Fruit fly (Drosophila melanogaster) whole organism, embryonic: ENCODE measurements around the gene CG31687.
A peak's percentile ranks its signal among the peaks of the same experiment; 100 is the strongest.

Experiments used
- Ada2b ChIP-seq: fragments of 200-800 bp; sonication (Bioruptor generic); IDR thresholded peaks from 2 replicates; pipeline ENCODE4 v1.3.6; 2022; ENCODE audit warnings: missing biosample characterization, missing genetic modification characterization
- Blimp-1 ChIP-seq: fragments of 200-800 bp; sonication (Bioruptor generic); optimal IDR thresholded peaks from 3 replicates; lab custom pipeline; 2018; ENCODE audit warnings: missing biosample characterization, missing genetic modification characterization, mild to moderate bottlenecking, moderate library complexity, missing genetic modification reagents
- Bteb2 ChIP-seq: fragments of 200-800 bp; sonication (Bioruptor generic); optimal IDR thresholded peaks from 2 replicates; lab custom pipeline; 2016; ENCODE audit warnings: missing biosample characterization, missing genetic modification characterization
- CG10209 ChIP-seq: fragments of 200-800 bp; sonication (Bioruptor generic); optimal IDR thresholded peaks from 3 replicates; lab custom pipeline; 2017; ENCODE audit warnings: missing biosample characterization, mild to moderate bottlenecking, missing genetic modification characterization, missing genetic modification reagents
- CG10543 ChIP-seq: fragments of 200-800 bp; sonication (Bioruptor generic); optimal IDR thresholded peaks from 3 replicates; lab custom pipeline; 2017; ENCODE audit warnings: missing biosample characterization, mild to moderate bottlenecking, missing genetic modification characterization, moderate library complexity
- CG12104 ChIP-seq: fragments of 200-800 bp; sonication (Bioruptor generic); optimal IDR thresholded peaks from 3 replicates; lab custom pipeline; 2016; ENCODE audit warnings: missing biosample characterization, missing genetic modification characterization
- CG12236 ChIP-seq: fragments of 200-800 bp; sonication (Bioruptor generic); optimal IDR thresholded peaks from 2 replicates; lab custom pipeline; 2016; ENCODE audit warnings: missing biosample characterization, missing genetic modification characterization
- CG12942 ChIP-seq: fragments of 200-800 bp; sonication (Bioruptor generic); optimal IDR thresholded peaks from 3 replicates; lab custom pipeline; 2016; ENCODE audit warnings: missing biosample characterization, missing genetic modification characterization
- CG13287 ChIP-seq: fragments of 200-800 bp; sonication (Bioruptor generic); IDR thresholded peaks from 2 replicates; pipeline ENCODE4 v1.3.6; 2022; ENCODE audit warnings: missing biosample characterization, missing genetic modification characterization; ENCODE audit not compliant: partially characterized antibody
- CG15696 ChIP-seq: fragments of 200-800 bp; sonication (Bioruptor generic); optimal IDR thresholded peaks from 2 replicates; lab custom pipeline; 2019; ENCODE audit warnings: missing biosample characterization, mild to moderate bottlenecking, missing genetic modification characterization, moderate library complexity
- CG17359 ChIP-seq: fragments of 200-800 bp; sonication (Bioruptor generic); optimal IDR thresholded peaks from 3 replicates; lab custom pipeline; 2018; ENCODE audit warnings: missing biosample characterization, mild to moderate bottlenecking, missing genetic modification characterization, moderate library complexity
- CG17361 ChIP-seq: fragments of 200-800 bp; sonication (Bioruptor generic); IDR thresholded peaks from 3 replicates; pipeline ENCODE4 v1.3.6; 2022; ENCODE audit warnings: missing biosample characterization, missing genetic modification characterization
- CG2202 ChIP-seq: fragments of 200-800 bp; sonication (Bioruptor generic); optimal IDR thresholded peaks from 2 replicates; lab custom pipeline; 2018; ENCODE audit warnings: missing biosample characterization, mild to moderate bottlenecking, missing genetic modification characterization
- CG2678 ChIP-seq: fragments of 200-800 bp; sonication (Bioruptor generic); optimal IDR thresholded peaks from 3 replicates; lab custom pipeline; 2019; ENCODE audit warnings: missing biosample characterization, mild to moderate bottlenecking, missing genetic modification characterization, moderate library complexity
- CG30403 ChIP-seq: fragments of 200-800 bp; sonication (Bioruptor generic); optimal IDR thresholded peaks from 3 replicates; lab custom pipeline; 2016; ENCODE audit warnings: missing biosample characterization, missing genetic modification characterization
- CG31388 ChIP-seq: fragments of 200-800 bp; sonication (Bioruptor generic); optimal IDR thresholded peaks from 2 replicates; lab custom pipeline; 2016; ENCODE audit warnings: missing biosample characterization, missing genetic modification characterization
- CG31441 ChIP-seq: fragments of 200-800 bp; sonication (Bioruptor generic); IDR thresholded peaks from 2 replicates; pipeline ENCODE4 v1.3.6; 2022; ENCODE audit warnings: missing biosample characterization, missing genetic modification characterization
- CG33213 ChIP-seq: fragments of 200-800 bp; sonication (Bioruptor generic); optimal IDR thresholded peaks from 3 replicates; lab custom pipeline; 2016; ENCODE audit warnings: missing biosample characterization, missing genetic modification characterization
- CG5245 ChIP-seq: fragments of 200-800 bp; sonication (Bioruptor generic); optimal IDR thresholded peaks from 3 replicates; lab custom pipeline; 2016; ENCODE audit warnings: missing biosample characterization, missing genetic modification characterization
- CG7745 ChIP-seq: fragments of 200-800 bp; sonication (Bioruptor generic); optimal IDR thresholded peaks from 2 replicates; lab custom pipeline; 2018; ENCODE audit warnings: missing biosample characterization, mild to moderate bottlenecking, missing genetic modification characterization, moderate library complexity
- CG7839 ChIP-seq: fragments of 200-800 bp; sonication (Bioruptor generic); optimal IDR thresholded peaks from 3 replicates; lab custom pipeline; 2018; ENCODE audit warnings: missing biosample characterization, mild to moderate bottlenecking, missing genetic modification characterization, moderate library complexity
- CG8388 ChIP-seq: fragments of 200-800 bp; sonication (Bioruptor generic); optimal IDR thresholded peaks from 2 replicates; lab custom pipeline; 2019; ENCODE audit warnings: missing biosample characterization, mild to moderate bottlenecking, missing genetic modification characterization, moderate library complexity
- CG9437 ChIP-seq: fragments of 200-800 bp; sonication (Bioruptor generic); optimal IDR thresholded peaks from 2 replicates; lab custom pipeline; 2018; ENCODE audit warnings: missing biosample characterization, mild to moderate bottlenecking, missing genetic modification characterization
- Fer3 ChIP-seq: fragments of 200-800 bp; sonication (Bioruptor generic); optimal IDR thresholded peaks from 2 replicates; lab custom pipeline; 2018; ENCODE audit warnings: missing biosample characterization, mild to moderate bottlenecking, missing genetic modification characterization, moderate library complexity
- HHEX ChIP-seq: fragments of 200-800 bp; sonication (Bioruptor generic); optimal IDR thresholded peaks from 3 replicates; lab custom pipeline; 2017; ENCODE audit warnings: missing biosample characterization, mild to moderate bottlenecking, missing genetic modification characterization, missing genetic modification reagents
- Oli ChIP-seq: fragments of 200-800 bp; sonication (Bioruptor generic); optimal IDR thresholded peaks from 2 replicates; lab custom pipeline; 2018; ENCODE audit warnings: missing biosample characterization, mild to moderate bottlenecking, missing genetic modification characterization, moderate library complexity
- Opbp ChIP-seq: fragments of 200-800 bp; sonication (Bioruptor generic); IDR thresholded peaks from 3 replicates; pipeline ENCODE4 v1.3.6; 2022; ENCODE audit warnings: missing biosample characterization, missing genetic modification characterization; ENCODE audit not compliant: partially characterized antibody
- PHDP ChIP-seq: fragments of 200-800 bp; sonication (Bioruptor generic); optimal IDR thresholded peaks from 3 replicates; lab custom pipeline; 2018; ENCODE audit warnings: missing biosample characterization, mild to moderate bottlenecking, missing genetic modification characterization, moderate library complexity
- Ravus ChIP-seq: fragments of 200-800 bp; sonication (Bioruptor generic); IDR thresholded peaks from 2 replicates; pipeline ENCODE4 v1.3.6; 2022; ENCODE audit warnings: missing biosample characterization, missing genetic modification characterization
- Stat92E ChIP-seq, 3 experiments: fragments of >200 bp in 2 of 3; fragments of 200-800 bp in 1 of 3; sonication (Bioruptor generic) in 1 of 3; optimal IDR thresholded peaks; 2 replicates each; lab custom pipeline; 2017 to 2019; ENCODE audit warnings: missing biosample characterization in 3 of 3, missing genetic modification characterization in 3 of 3, mild to moderate bottlenecking in 1 of 3, moderate library complexity in 1 of 3
- TFAM ChIP-seq: fragments of 200-800 bp; sonication (Bioruptor generic); optimal IDR thresholded peaks from 2 replicates; lab custom pipeline; 2017; ENCODE audit warnings: missing biosample characterization, missing genetic modification characterization, inconsistent platforms
- ap ChIP-seq: fragments of 200-800 bp; sonication (Bioruptor generic); IDR thresholded peaks from 2 replicates; pipeline ENCODE4 v1.3.6; 2022; ENCODE audit warnings: missing biosample characterization, missing genetic modification characterization
- bbx ChIP-seq: fragments of 200-800 bp; sonication (Bioruptor generic); IDR thresholded peaks from 2 replicates; pipeline ENCODE4 v1.3.6; 2022; ENCODE audit warnings: missing biosample characterization, missing genetic modification characterization; ENCODE audit not compliant: partially characterized antibody
- bcd ChIP-seq: fragments of 200-800 bp; sonication (Bioruptor generic); optimal IDR thresholded peaks from 2 replicates; lab custom pipeline; 2017; ENCODE audit warnings: missing biosample characterization, mild to moderate bottlenecking, missing genetic modification characterization
- chif ChIP-seq, 2 experiments: fragments of 200-800 bp; sonication (Bioruptor generic); optimal IDR thresholded peaks; 3 replicates each; lab custom pipeline; 2016; ENCODE audit warnings: missing biosample characterization in 2 of 2, missing genetic modification characterization in 2 of 2
- dan ChIP-seq: fragments of 200-800 bp; sonication (Bioruptor generic); IDR thresholded peaks from 2 replicates; pipeline ENCODE4 v1.3.6; 2022; ENCODE audit warnings: missing biosample characterization, missing genetic modification characterization
- her ChIP-seq: fragments of 200-800 bp; sonication (Bioruptor generic); optimal IDR thresholded peaks from 2 replicates; lab custom pipeline; 2016; ENCODE audit warnings: missing biosample characterization, missing genetic modification characterization
- insv ChIP-seq, 2 experiments: fragments of 200-800 bp; sonication (Bioruptor generic); optimal IDR thresholded peaks; 3 replicates each; lab custom pipeline; 2016 to 2018; ENCODE audit warnings: missing biosample characterization in 2 of 2, missing genetic modification characterization in 2 of 2
- kah ChIP-seq: fragments of 200-800 bp; sonication (Bioruptor generic); optimal IDR thresholded peaks from 2 replicates; lab custom pipeline; 2018; ENCODE audit warnings: missing biosample characterization, mild to moderate bottlenecking, missing genetic modification characterization
- nerfin-1 ChIP-seq: fragments of 200-800 bp; sonication (Bioruptor generic); optimal IDR thresholded peaks from 3 replicates; lab custom pipeline; 2019; ENCODE audit warnings: missing biosample characterization, mild to moderate bottlenecking, missing genetic modification characterization, moderate library complexity
- org-1 ChIP-seq: fragments of 200-800 bp; sonication (Bioruptor generic); optimal IDR thresholded peaks from 2 replicates; lab custom pipeline; 2017; ENCODE audit warnings: missing biosample characterization, missing genetic modification characterization
- pho ChIP-seq: fragments of 200-800 bp; sonication (Bioruptor generic); optimal IDR thresholded peaks from 2 replicates; lab custom pipeline; 2016; ENCODE audit warnings: missing biosample characterization, missing genetic modification characterization
- psq ChIP-seq: fragments of 200-800 bp; sonication (Bioruptor generic); optimal IDR thresholded peaks from 2 replicates; lab custom pipeline; 2017; ENCODE audit warnings: missing biosample characterization, missing genetic modification characterization
- sd ChIP-seq: fragments of 200-800 bp; sonication (Bioruptor generic); optimal IDR thresholded peaks from 3 replicates; lab custom pipeline; 2018; ENCODE audit warnings: missing biosample characterization, mild to moderate bottlenecking, missing genetic modification characterization, moderate library complexity
- sens-2 ChIP-seq: fragments of 200-800 bp; sonication (Bioruptor generic); IDR thresholded peaks from 2 replicates; pipeline ENCODE4 v1.3.6; 2022; ENCODE audit warnings: missing biosample characterization, missing genetic modification characterization
- shn ChIP-seq: fragments of 200-800 bp; sonication (Bioruptor generic); optimal IDR thresholded peaks from 3 replicates; lab custom pipeline; 2016; ENCODE audit warnings: missing biosample characterization, missing genetic modification characterization
- tin ChIP-seq: fragments of 200-800 bp; sonication (Bioruptor generic); optimal IDR thresholded peaks from 3 replicates; lab custom pipeline; 2016; ENCODE audit warnings: missing biosample characterization, missing genetic modification characterization
- wdn ChIP-seq: fragments of 200-800 bp; sonication (Bioruptor generic); IDR thresholded peaks from 2 replicates; pipeline ENCODE4 v1.3.6; 2022; ENCODE audit warnings: missing biosample characterization, missing genetic modification characterization
- zen ChIP-seq: fragments of 200-800 bp; sonication (Bioruptor generic); optimal IDR thresholded peaks from 3 replicates; lab custom pipeline; 2018; ENCODE audit warnings: missing biosample characterization, mild to moderate bottlenecking, missing genetic modification characterization, moderate library complexity

The CG31687 gene

DNA sequence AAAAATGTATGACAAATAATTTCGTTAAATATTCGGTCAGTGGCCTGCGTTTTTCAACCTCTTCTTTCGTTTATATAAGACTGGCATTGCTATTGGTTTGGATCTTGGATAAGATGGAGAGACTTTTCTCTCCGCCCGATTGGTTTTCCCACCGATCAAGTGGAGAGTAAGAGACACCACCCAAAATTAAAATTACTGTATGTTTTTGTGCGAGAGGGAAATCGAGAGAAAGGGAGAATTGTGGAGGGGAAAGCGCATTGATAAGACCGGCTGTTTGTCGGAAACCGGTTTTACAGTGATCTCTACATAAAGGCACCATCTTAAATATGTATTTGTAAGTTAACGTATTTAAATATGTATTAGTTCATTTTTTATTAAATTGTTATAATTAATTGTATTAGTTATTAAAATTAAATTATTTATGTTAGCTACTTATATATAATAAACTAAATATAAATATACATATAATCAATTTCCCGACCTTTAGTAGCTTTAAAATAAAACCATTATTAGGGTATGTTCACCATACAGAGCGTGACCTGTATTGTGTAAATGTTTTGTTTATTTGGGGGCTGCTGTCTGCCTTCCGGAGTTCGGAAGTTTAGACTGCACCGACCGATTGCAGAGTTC is 44.5 kb downstream of the CG31687 start, which contains the start of gene CG34007 (continued):
- TF ChIP-seq CG17361 (GFP tag; lab: Robert Waterston, UW) (peak; percentile 94), CG9437 (peak; percentile 83), bcd (GFP tag; lab: Kevin White, UChicago) (peak; percentile 68), her (GFP tag; lab: Kevin White, UChicago) (no peak), CG2202 (peak; percentile 88), wdn (GFP tag; lab: Robert Waterston, UW) (no peak), TFAM (GFP tag; lab: Kevin White, UChicago) (no peak), CG12236 (GFP tag; lab: Kevin White, UChicago) (no peak), insv (GFP tag; optimal IDR thresholded peaks at IDR 0.05; lab: Kevin White, UChicago) (peak in 1 of 2 experiments; percentile 26), CG12942 (GFP tag; lab: Kevin White, UChicago) (peak; percentile 37), bbx (no peak), CG12104 (GFP tag; lab: Kevin White, UChicago) (peak; percentile 78), Stat92E (GFP tag; optimal IDR thresholded peaks at IDR 0.05; lab: Kevin White, UChicago) (peak in 1 of 3 experiments; percentile 89), CG15696 (tag; lab: Kevin White, UChicago) (peak; percentile 88), kah (GFP tag; lab: Kevin White, UChicago) (peak; percentile 71), sd (peak; percentile 51), chif (GFP tag; optimal IDR thresholded peaks at IDR 0.05; lab: Kevin White, UChicago) (no peak), sens-2 (GFP tag; lab: Robert Waterston, UW) (no peak), org-1 (GFP tag; lab: Kevin White, UChicago) (peak; percentile 53), CG30403 (GFP tag; lab: Kevin White, UChicago) (peak; percentile 64), Ada2b (GFP tag; lab: Robert Waterston, UW) (0 out of 2 replicates have a peak, but pooled peaks have one; percentile 20), dan (GFP tag; lab: Robert Waterston, UW) (no peak), CG2678 (peak; percentile 89), zen (tag; lab: Kevin White, UChicago) (peak; percentile 46), CG17359 (peak; percentile 74), shn (GFP tag; lab: Kevin White, UChicago) (no peak), CG33213 (no peak), CG31388 (GFP tag; lab: Kevin White, UChicago) (no peak), CG8388 (GFP tag; lab: Kevin White, UChicago) (peak; percentile 92), PHDP (tag; lab: Kevin White, UChicago) (peak; percentile 90), Fer3 (tag; lab: Kevin White, UChicago) (peak; percentile 41), Oli (peak; percentile 88), Bteb2 (GFP tag; lab: Kevin White, UChicago) (no peak), psq (peak; percentile 11), Ravus (GFP tag; lab: Robert Waterston, UW) (peak; percentile 25), ap (GFP tag; lab: Robert Waterston, UW) (peak; percentile 70), CG5245 (GFP tag; lab: Kevin White, UChicago) (peak; percentile 41), pho (GFP tag; lab: Kevin White, UChicago) (no peak), Blimp-1 (GFP tag; lab: Kevin White, UChicago) (peak; percentile 90), CG10209 (GFP tag; lab: Kevin White, UChicago) (peak; percentile 76), CG7839 (tag; lab: Kevin White, UChicago) (peak; percentile 93), Opbp (GFP tag; lab: Robert Waterston, UW) (peak; percentile 35; the same call in 1 of the 3 replicates), CG13287 (no peak), CG31441 (peak; percentile 94; the same call in 1 of the 2 replicates), HHEX (peak; percentile 47), nerfin-1 (tag; lab: Kevin White, UChicago) (peak; percentile 85), CG7745 (peak; percentile 67), CG10543 (GFP tag; lab: Kevin White, UChicago) (peak; percentile 9), tin (GFP tag; lab: Kevin White, UChicago) (peak; percentile 45)
